Worm (Caenorhabditis elegans) whole organism, young adult: ENCODE measurements around the gene nspc-13.
A peak's percentile ranks its signal among the peaks of the same experiment; 100 is the strongest.

ENCODE experiments used
- B0019.2 ChIP-seq: fragments of 200-800 bp; sonication (Bioruptor generic); conservative IDR thresholded peaks from 2 replicates; pipeline ENCODE4 v1.3.6; 2022; ENCODE audit warnings: missing genetic modification reagents, missing genetic modification characterization, missing compliant biosample characterization
- B0261.1 ChIP-seq: sonication (generic microtip); optimal IDR thresholded peaks from 2 replicates; lab custom pipeline; 2016; ENCODE audit warnings: mild to moderate bottlenecking, missing genetic modification characterization, moderate library complexity, missing compliant biosample characterization
- B0336.3 ChIP-seq: fragments of 200-800 bp; sonication (Bioruptor generic); IDR thresholded peaks from 2 replicates; pipeline ENCODE4 v1.3.6; 2022; ENCODE audit warnings: missing genetic modification characterization, missing compliant biosample characterization
- C06A6.2 ChIP-seq: fragments of 200-800 bp; sonication (Bioruptor generic); conservative IDR thresholded peaks from 2 replicates; pipeline ENCODE4 v1.3.6; 2022; ENCODE audit warnings: missing genetic modification characterization, missing compliant biosample characterization
- F33H1.4 ChIP-seq: fragments of 200-800 bp; sonication (Bioruptor generic); IDR thresholded peaks from 2 replicates; pipeline ENCODE4 v1.3.6; 2022; ENCODE audit warnings: missing genetic modification reagents, missing genetic modification characterization, missing compliant biosample characterization
- F49E8.2 ChIP-seq: sonication (generic microtip); optimal IDR thresholded peaks from 3 replicates; lab custom pipeline; 2017; ENCODE audit warnings: missing genetic modification characterization, mild to moderate bottlenecking, missing compliant biosample characterization, antibody characterized with exemption, moderate library complexity; ENCODE audit not compliant: insufficient read depth
- F57C9.4 ChIP-seq: sonication (generic microtip); optimal IDR thresholded peaks from 2 replicates; lab custom pipeline; 2017; ENCODE audit warnings: mild to moderate bottlenecking, missing genetic modification characterization, missing compliant biosample characterization
- Y53F4B.3 ChIP-seq: fragments of 200-800 bp; sonication (Bioruptor generic); IDR thresholded peaks from 2 replicates; pipeline ENCODE4 v1.3.6; 2022; ENCODE audit warnings: missing genetic modification reagents, missing genetic modification characterization, missing compliant biosample characterization
- Y53G8AR.9 ChIP-seq: fragments of 200-800 bp; sonication (Bioruptor generic); conservative IDR thresholded peaks from 2 replicates; pipeline ENCODE4 v1.3.6; 2022; ENCODE audit warnings: missing genetic modification reagents, missing genetic modification characterization, missing compliant biosample characterization
- Y56A3A.18 ChIP-seq: fragments of 200-800 bp; sonication (Bioruptor generic); IDR thresholded peaks from 2 replicates; pipeline ENCODE4 v1.3.6; 2022; ENCODE audit warnings: missing genetic modification reagents, missing genetic modification characterization, missing compliant biosample characterization
- Y67H2A.10 ChIP-seq: fragments of 200-800 bp; sonication (Bioruptor generic); conservative IDR thresholded peaks from 2 replicates; pipeline ENCODE4 v1.3.6; 2022; ENCODE audit warnings: missing genetic modification reagents, missing genetic modification characterization, missing compliant biosample characterization
- ZK185.1 ChIP-seq: sonication (generic microtip); optimal IDR thresholded peaks from 2 replicates; lab custom pipeline; 2016; ENCODE audit warnings: mild to moderate bottlenecking, missing genetic modification characterization, missing compliant biosample characterization; ENCODE audit not compliant: poor library complexity, severe bottlenecking
- akir-1 ChIP-seq: fragments of 200-800 bp; sonication (Bioruptor generic); optimal IDR thresholded peaks from 2 replicates; lab custom pipeline; 2018; ENCODE audit warnings: mild to moderate bottlenecking, missing genetic modification characterization, moderate library complexity, missing compliant biosample characterization
- aptf-3 ChIP-seq: fragments of 200-800 bp; sonication (Bioruptor generic); IDR thresholded peaks from 2 replicates; pipeline ENCODE4 v1.3.6; 2022; ENCODE audit warnings: missing genetic modification characterization, missing compliant biosample characterization
- atf-7 ChIP-seq: sonication (generic microtip); optimal IDR thresholded peaks from 2 replicates; lab custom pipeline; 2017; ENCODE audit warnings: mild to moderate bottlenecking, missing genetic modification characterization, missing compliant biosample characterization
- athp-1 ChIP-seq: sonication (generic microtip); optimal IDR thresholded peaks from 2 replicates; lab custom pipeline; 2017; ENCODE audit warnings: mild to moderate bottlenecking, missing genetic modification characterization, missing compliant biosample characterization
- ccch-3 ChIP-seq: fragments of 200-800 bp; sonication (Bioruptor generic); optimal IDR thresholded peaks from 2 replicates; lab custom pipeline; 2018; ENCODE audit warnings: mild to moderate bottlenecking, missing genetic modification characterization, missing compliant biosample characterization
- ceh-58 ChIP-seq: fragments of 200-800 bp; sonication (Bioruptor generic); IDR thresholded peaks from 2 replicates; pipeline ENCODE4 v1.3.6; 2022; ENCODE audit warnings: missing genetic modification characterization, missing compliant biosample characterization
- ceh-79 ChIP-seq: sonication (generic microtip); optimal IDR thresholded peaks from 2 replicates; lab custom pipeline; 2017; ENCODE audit warnings: mild to moderate bottlenecking, missing genetic modification characterization, missing compliant biosample characterization
- ceh-91 ChIP-seq: fragments of 200-800 bp; sonication (Bioruptor generic); IDR thresholded peaks from 2 replicates; pipeline ENCODE4 v1.3.6; 2022; ENCODE audit warnings: missing genetic modification reagents, missing genetic modification characterization, missing compliant biosample characterization
- chd-7 ChIP-seq: sonication (generic microtip); optimal IDR thresholded peaks from 2 replicates; lab custom pipeline; 2016; ENCODE audit warnings: mild to moderate bottlenecking, missing genetic modification characterization, moderate library complexity, missing compliant biosample characterization
- die-1 ChIP-seq: sonication (generic microtip); optimal IDR thresholded peaks from 2 replicates; lab custom pipeline; 2016; ENCODE audit warnings: missing genotype, mild to moderate bottlenecking, missing genetic modification characterization, missing compliant biosample characterization
- dpff-1 ChIP-seq: sonication (generic microtip); optimal IDR thresholded peaks from 2 replicates; lab custom pipeline; 2017; ENCODE audit warnings: mild to moderate bottlenecking, missing genetic modification characterization, missing compliant biosample characterization
- egl-18 ChIP-seq: fragments of 200-800 bp; sonication (Bioruptor generic); IDR thresholded peaks from 2 replicates; pipeline ENCODE4 v1.3.6; 2022; ENCODE audit warnings: missing genetic modification reagents, missing genetic modification characterization, missing compliant biosample characterization
- egl-44 ChIP-seq: fragments of 200-800 bp; sonication (Bioruptor generic); IDR thresholded peaks from 2 replicates; pipeline ENCODE4 v1.3.6; 2022; ENCODE audit warnings: missing genetic modification reagents, missing genetic modification characterization, missing compliant biosample characterization
- him-1 ChIP-seq: sonication (generic microtip); optimal IDR thresholded peaks from 2 replicates; lab custom pipeline; 2016; ENCODE audit warnings: missing genotype, missing genetic modification reagents, missing genetic modification characterization, missing compliant biosample characterization
- hlh-12 ChIP-seq: sonication (generic microtip); optimal IDR thresholded peaks from 2 replicates; lab custom pipeline; 2016; ENCODE audit warnings: missing genetic modification characterization, missing compliant biosample characterization
- hlh-26 ChIP-seq: fragments of 200-800 bp; sonication (Bioruptor generic); conservative IDR thresholded peaks from 2 replicates; pipeline ENCODE4 v1.3.6; 2022; ENCODE audit warnings: missing genetic modification reagents, missing genetic modification characterization, missing compliant biosample characterization
- hsf-1 ChIP-seq: fragments of 200-800 bp; sonication (Bioruptor generic); IDR thresholded peaks from 2 replicates; pipeline ENCODE4 v1.3.6; 2022; ENCODE audit warnings: missing genetic modification reagents, missing genetic modification characterization, missing compliant biosample characterization
- lin-40 ChIP-seq: sonication (generic microtip); optimal IDR thresholded peaks from 2 replicates; lab custom pipeline; 2016; ENCODE audit warnings: missing genetic modification characterization, mild to moderate bottlenecking, missing compliant biosample characterization, missing genotype, missing genetic modification reagents
- lin-54 ChIP-seq: fragments of 200-800 bp; sonication (Bioruptor generic); optimal IDR thresholded peaks from 2 replicates; lab custom pipeline; 2018; ENCODE audit warnings: mild to moderate bottlenecking, missing genetic modification characterization, missing compliant biosample characterization
- madf-10 ChIP-seq: sonication (generic microtip); optimal IDR thresholded peaks from 2 replicates; lab custom pipeline; 2016; ENCODE audit warnings: mild to moderate bottlenecking, missing genetic modification characterization, missing compliant biosample characterization
- madf-8 ChIP-seq: fragments of 200-800 bp; sonication (Bioruptor generic); conservative IDR thresholded peaks from 2 replicates; pipeline ENCODE4 v1.3.6; 2022; ENCODE audit warnings: missing genetic modification reagents, missing genetic modification characterization, missing compliant biosample characterization
- nfya-2 ChIP-seq: fragments of 200-800 bp; sonication (Bioruptor generic); IDR thresholded peaks from 2 replicates; pipeline ENCODE4 v1.3.6; 2022; ENCODE audit warnings: missing genetic modification reagents, missing genetic modification characterization, missing compliant biosample characterization
- nhr-120 ChIP-seq: fragments of 200-800 bp; sonication (Bioruptor generic); IDR thresholded peaks from 2 replicates; pipeline ENCODE4 v1.3.6; 2022; ENCODE audit warnings: missing genetic modification characterization, missing compliant biosample characterization
- nhr-90 ChIP-seq: sonication (generic microtip); optimal IDR thresholded peaks from 2 replicates; lab custom pipeline; 2016; ENCODE audit warnings: missing genotype, mild to moderate bottlenecking, missing genetic modification characterization, missing compliant biosample characterization
- rcor-1 ChIP-seq: fragments of 200-800 bp; sonication (Bioruptor generic); IDR thresholded peaks from 2 replicates; pipeline ENCODE4 v1.3.6; 2022; ENCODE audit warnings: missing genetic modification reagents, missing genetic modification characterization, missing compliant biosample characterization
- rec-8 ChIP-seq, 2 experiments: sonication (generic microtip); optimal IDR thresholded peaks; 2 replicates each; lab custom pipeline; 2016; ENCODE audit warnings: mild to moderate bottlenecking in 2 of 2, missing genetic modification characterization in 2 of 2, missing genetic modification reagents in 2 of 2, missing genotype in 2 of 2, missing biosample characterization in 1 of 2, missing compliant biosample characterization in 1 of 2, moderate library complexity in 1 of 2
- rpc-1 ChIP-seq, 2 experiments: fragments of 150-350 bp in 1 of 2; sonication (generic microtip) in 1 of 2; optimal IDR thresholded peaks; 2 replicates each; lab custom pipeline; 2014 to 2018; ENCODE audit warnings: missing biosample characterization in 1 of 2, missing genetic modification characterization in 1 of 2, missing genetic modification reagents in 1 of 2, missing genotype in 1 of 2
- sdz-38 ChIP-seq: sonication (generic microtip); optimal IDR thresholded peaks from 2 replicates; lab custom pipeline; 2016; ENCODE audit warnings: missing genotype, missing genetic modification characterization, missing compliant biosample characterization
- sea-2 ChIP-seq: fragments of 200-800 bp; sonication (Bioruptor generic); IDR thresholded peaks from 2 replicates; pipeline ENCODE4 v1.3.6; 2022; ENCODE audit warnings: missing genetic modification characterization, missing compliant biosample characterization
- snpc-1.1 ChIP-seq: sonication (generic microtip); optimal IDR thresholded peaks from 2 replicates; lab custom pipeline; 2017; ENCODE audit warnings: missing genetic modification characterization, mild to moderate bottlenecking, missing compliant biosample characterization, antibody characterized with exemption, moderate library complexity, missing genotype, missing genetic modification reagents; ENCODE audit not compliant: insufficient read depth
- tbp1 ChIP-seq: fragments of 200-800 bp; sonication (Bioruptor generic); optimal IDR thresholded peaks from 2 replicates; lab custom pipeline; 2018; ENCODE audit warnings: mild to moderate bottlenecking, missing genetic modification characterization, missing compliant biosample characterization
- unc-130 ChIP-seq: sonication (generic microtip); optimal IDR thresholded peaks from 2 replicates; lab custom pipeline; 2016; ENCODE audit warnings: missing genetic modification reagents, missing genetic modification characterization, missing compliant biosample characterization
- unc-62 ChIP-seq: fragments of 150-350 bp; optimal IDR thresholded peaks from 2 replicates; lab custom pipeline; 2014; ENCODE audit warnings: missing biosample characterization, missing genetic modification reagents, missing genetic modification characterization
- zim-3 ChIP-seq: sonication (generic microtip); optimal IDR thresholded peaks from 2 replicates; lab custom pipeline; 2017; ENCODE audit warnings: mild to moderate bottlenecking, missing genetic modification characterization, moderate library complexity, missing compliant biosample characterization
- ztf-18 ChIP-seq: sonication (generic microtip); optimal IDR thresholded peaks from 2 replicates; lab custom pipeline; 2016; ENCODE audit warnings: missing genotype, mild to moderate bottlenecking, missing genetic modification characterization, missing compliant biosample characterization
- ztf-26 ChIP-seq: sonication (generic microtip); optimal IDR thresholded peaks from 2 replicates; lab custom pipeline; 2017; ENCODE audit warnings: missing genetic modification characterization, missing compliant biosample characterization
- ztf-28 ChIP-seq: fragments of 200-800 bp; sonication (Bioruptor generic); IDR thresholded peaks from 2 replicates; pipeline ENCODE4 v1.3.6; 2022; ENCODE audit warnings: missing genetic modification reagents, missing genetic modification characterization, missing compliant biosample characterization

nspc-13 gene

ce11 chrX:12367498-12367897 lies 10.3 kb downstream of the nspc-13 start (continued):
- no peak for TF ChIP-seq Y67H2A.10 (GFP tag; lab: Robert Waterston, UW)
- peak; percentile 52 for TF ChIP-seq ztf-18 (tag; lab: Kevin White, UChicago)
- no peak for TF ChIP-seq hlh-26 (GFP tag; lab: Robert Waterston, UW)
- TF ChIP-seq ZK185.1 (tag; lab: Kevin White, UChicago), result peak; percentile 67
- TF ChIP-seq chd-7 (tag; lab: Kevin White, UChicago), result peak; percentile 30
- TF ChIP-seq F57C9.4 (tag; lab: Kevin White, UChicago), result no peak
- TF ChIP-seq ceh-58, result no peak
- no peak for TF ChIP-seq atf-7 (tag; lab: Kevin White, UChicago)
- peak; percentile 46; the same call in 1 of the 2 replicates for TF ChIP-seq Y53F4B.3 (GFP tag; lab: Robert Waterston, UW)
- TF ChIP-seq snpc-1.1, result peak; percentile 5
- peak; percentile 80 for TF ChIP-seq die-1
- peak; percentile 17 to 56 for TF ChIP-seq rec-8 (tag; optimal IDR thresholded peaks at IDR 0.05; lab: Kevin White, UChicago)
- TF ChIP-seq sea-2 (GFP tag; lab: Robert Waterston, UW), result no peak
- no peak for TF ChIP-seq akir-1
- no peak for TF ChIP-seq dpff-1 (tag; lab: Kevin White, UChicago)
- peak; percentile 65 for TF ChIP-seq rpc-1 (optimal IDR thresholded peaks at IDR 0.05; lab: Kevin White, UChicago)
- TF ChIP-seq rpc-1 (tag; optimal IDR thresholded peaks at IDR 0.05; lab: Kevin White, UChicago), result peak; percentile 81
- TF ChIP-seq nhr-90, result peak; percentile 54
- TF ChIP-seq tbp1 (GFP tag; lab: Kevin White, UChicago), result peak; percentile 95
- peak; percentile 86 for TF ChIP-seq him-1 (tag; lab: Kevin White, UChicago)
- no peak for TF ChIP-seq F49E8.2
- TF ChIP-seq rcor-1, result peak; percentile 77
- TF ChIP-seq ztf-26 (tag; lab: Kevin White, UChicago), result peak; percentile 8
- 0 out of 2 replicates have a peak, but pooled peaks have one; percentile 71 for TF ChIP-seq Y56A3A.18 (GFP tag; lab: Robert Waterston, UW)
- TF ChIP-seq C06A6.2 (GFP tag; lab: Robert Waterston, UW), result 0 out of 2 replicates have a peak, but pooled peaks have one; percentile 30
- no peak for TF ChIP-seq nfya-2
- no peak for TF ChIP-seq B0019.2
- no peak for TF ChIP-seq F33H1.4 (GFP tag; lab: Robert Waterston, UW)
- TF ChIP-seq unc-130 (GFP tag; lab: Kevin White, UChicago), result no peak
- peak; percentile 27 for TF ChIP-seq lin-54 (GFP tag; lab: Kevin White, UChicago)
- TF ChIP-seq ccch-3 (GFP tag; lab: Kevin White, UChicago), result no peak
- no peak for TF ChIP-seq Y53G8AR.9 (GFP tag; lab: Robert Waterston, UW)
- TF ChIP-seq sdz-38 (tag; lab: Kevin White, UChicago), result no peak
- TF ChIP-seq athp-1 (tag; lab: Kevin White, UChicago), result no peak
- no peak; the same call in 1 of the 2 replicates for TF ChIP-seq B0336.3 (GFP tag; lab: Robert Waterston, UW)
- TF ChIP-seq aptf-3, result no peak
- no peak for TF ChIP-seq lin-40 (tag; lab: Kevin White, UChicago)
- TF ChIP-seq hsf-1 (GFP tag; lab: Robert Waterston, UW), result no peak
- peak; percentile 80; the same call in 1 of the 2 replicates for TF ChIP-seq egl-44
- no peak for TF ChIP-seq egl-18
- no peak for TF ChIP-seq ztf-28
- TF ChIP-seq madf-8 (GFP tag; lab: Robert Waterston, UW), result no peak
- TF ChIP-seq ceh-79 (tag; lab: Kevin White, UChicago), result no peak
- TF ChIP-seq ceh-91, result no peak
- TF ChIP-seq unc-62, result no peak
- no peak for TF ChIP-seq nhr-120 (GFP tag; lab: Robert Waterston, UW)
- no peak for TF ChIP-seq zim-3
- TF ChIP-seq B0261.1 (tag; lab: Kevin White, UChicago), result peak; percentile 94
- no peak for TF ChIP-seq hlh-12
- peak; percentile 67 for TF ChIP-seq madf-10
